Worm (Caenorhabditis elegans) whole organism, midembryonic: ENCODE results near the gene C03B1.13.

Experiments
- T22C8.4 ChIP-seq: fragments of 200-800 bp; sonication (Bioruptor generic); IDR thresholded peaks from 2 replicates; pipeline ENCODE4 v1.3.6; 2022; ENCODE audit warnings: missing genetic modification characterization, missing compliant biosample characterization
- cog-1 ChIP-seq: sonication (generic microtip); optimal IDR thresholded peaks from 2 replicates; lab custom pipeline; 2016; ENCODE audit warnings: missing genetic modification characterization, missing compliant biosample characterization
- flt-1 ChIP-seq: fragments of 200-800 bp; sonication (Bioruptor generic); IDR thresholded peaks from 2 replicates; pipeline ENCODE4 v1.3.6; 2022; ENCODE audit warnings: missing genetic modification characterization, missing compliant biosample characterization
- klf-2 ChIP-seq: fragments of 200-800 bp; sonication (Bioruptor generic); conservative IDR thresholded peaks from 2 replicates; pipeline ENCODE4 v1.3.6; 2022; ENCODE audit warnings: missing genetic modification reagents, missing genetic modification characterization, missing compliant biosample characterization
- med-1 ChIP-seq: sonication (generic microtip); optimal IDR thresholded peaks from 2 replicates; lab custom pipeline; 2017; ENCODE audit warnings: missing genetic modification characterization, mild to moderate bottlenecking, missing compliant biosample characterization, antibody characterized with exemption, missing genetic modification reagents; ENCODE audit not compliant: insufficient read depth
- ref-1 ChIP-seq: fragments of 200-800 bp; sonication (Bioruptor generic); conservative IDR thresholded peaks from 2 replicates; pipeline ENCODE4 v1.3.6; 2022; ENCODE audit warnings: missing genetic modification reagents, missing genetic modification characterization, missing compliant biosample characterization
- tab-1 ChIP-seq: fragments of 200-800 bp; sonication (Bioruptor generic); IDR thresholded peaks from 2 replicates; pipeline ENCODE4 v1.3.6; 2022; ENCODE audit warnings: missing genetic modification characterization, missing compliant biosample characterization
- ztf-23 ChIP-seq: fragments of 200-800 bp; sonication (Bioruptor generic); IDR thresholded peaks from 2 replicates; pipeline ENCODE4 v1.3.6; 2022; ENCODE audit warnings: missing genetic modification reagents, missing genetic modification characterization, missing compliant biosample characterization
- ztf-29 ChIP-seq: fragments of 200-800 bp; sonication (Bioruptor generic); IDR thresholded peaks from 2 replicates; pipeline ENCODE4 v1.3.6; 2022; ENCODE audit warnings: missing genetic modification reagents, missing genetic modification characterization, missing compliant biosample characterization

Gene C03B1.13

DNA sequence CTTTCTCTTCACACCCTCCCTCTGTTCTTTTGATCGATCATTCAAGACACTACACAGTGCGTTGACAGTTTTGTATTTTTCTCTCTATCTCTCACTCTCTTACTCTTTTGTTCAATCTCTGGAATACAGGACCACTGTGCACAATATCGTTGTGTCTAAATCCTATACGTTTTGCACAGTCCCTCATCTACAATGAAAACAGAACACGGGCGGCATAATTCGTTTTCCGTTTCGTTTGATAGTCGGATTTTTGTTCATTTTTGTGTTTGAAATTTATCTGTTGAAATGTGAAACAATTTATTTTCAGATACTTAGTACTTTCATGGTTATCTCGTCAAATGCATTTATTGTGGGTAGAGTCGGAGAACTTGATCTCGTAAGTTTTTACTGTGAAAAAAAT, 3.7 kb upstream of the C03B1.13 start, which contains the start of gene C03B1.7:
Gene C03B1.7, plus strand, starts transcription at position 301 of the 400 bp plus-strand sequence.
- TF ChIP-seq klf-2 (GFP tag; lab: Robert Waterston, UW), result no peak
- TF ChIP-seq flt-1 (GFP tag; lab: Robert Waterston, UW), result no peak
- no peak for TF ChIP-seq cog-1 (tag; lab: Kevin White, UChicago)
- TF ChIP-seq ref-1, result no peak
- TF ChIP-seq ztf-29 (GFP tag; lab: Robert Waterston, UW), result no peak
- TF ChIP-seq med-1 (GFP tag; lab: Kevin White, UChicago), result no peak
- no peak for TF ChIP-seq ztf-23 (GFP tag; lab: Robert Waterston, UW)
- no peak for TF ChIP-seq T22C8.4
- TF ChIP-seq tab-1 (GFP tag; lab: Robert Waterston, UW), result no peak

DNA sequence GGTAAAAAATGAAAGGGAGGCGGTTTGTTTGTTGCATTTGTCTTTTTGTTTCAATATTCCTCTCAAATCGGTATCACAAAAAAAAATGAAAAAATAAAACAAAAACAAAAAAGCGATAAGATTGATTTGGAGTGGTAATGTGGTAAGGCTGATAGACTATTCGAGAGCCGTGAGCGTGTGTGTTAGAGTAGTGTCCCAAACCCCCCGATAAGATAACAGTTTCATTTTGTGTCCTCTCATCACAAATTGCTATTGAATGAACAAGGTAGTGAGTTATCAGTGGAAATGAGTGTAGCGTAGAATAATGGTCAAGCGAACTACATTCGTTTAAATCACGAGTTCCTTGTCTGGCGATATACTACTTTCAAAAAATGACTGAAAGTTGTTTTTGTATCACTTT, 595 bp upstream of the C03B1.13 start:
- no peak for TF ChIP-seq tab-1 (GFP tag; lab: Robert Waterston, UW)
- TF ChIP-seq cog-1 (tag; lab: Kevin White, UChicago), result no peak
- no peak for TF ChIP-seq ztf-29 (GFP tag; lab: Robert Waterston, UW)
- TF ChIP-seq flt-1 (GFP tag; lab: Robert Waterston, UW), result no peak
- no peak for TF ChIP-seq klf-2 (GFP tag; lab: Robert Waterston, UW)
- no peak for TF ChIP-seq med-1 (GFP tag; lab: Kevin White, UChicago)
- no peak for TF ChIP-seq ztf-23 (GFP tag; lab: Robert Waterston, UW)
- no peak for TF ChIP-seq ref-1
- no peak for TF ChIP-seq T22C8.4

DNA sequence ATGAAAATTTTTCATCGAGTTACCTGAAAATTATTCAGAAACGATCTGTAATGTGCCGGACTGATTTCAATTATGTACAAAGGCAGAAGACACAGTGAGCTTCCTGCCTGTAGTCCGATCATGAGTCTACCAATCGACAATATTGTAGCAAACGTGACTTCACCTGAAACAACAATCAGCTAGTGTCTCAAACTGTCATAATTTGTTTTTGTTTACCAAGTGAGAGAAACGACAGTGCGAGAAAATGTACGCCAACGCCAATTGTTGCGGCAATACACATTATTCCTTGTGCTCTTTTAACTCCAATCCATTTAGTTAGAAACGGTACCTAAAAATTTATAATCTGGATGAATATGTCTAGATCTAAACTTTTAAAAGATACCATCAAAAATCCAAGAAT, 513 bp downstream of the C03B1.13 start:
- TF ChIP-seq ztf-23 (GFP tag; lab: Robert Waterston, UW) (no peak), tab-1 (GFP tag; lab: Robert Waterston, UW) (no peak)

DNA sequence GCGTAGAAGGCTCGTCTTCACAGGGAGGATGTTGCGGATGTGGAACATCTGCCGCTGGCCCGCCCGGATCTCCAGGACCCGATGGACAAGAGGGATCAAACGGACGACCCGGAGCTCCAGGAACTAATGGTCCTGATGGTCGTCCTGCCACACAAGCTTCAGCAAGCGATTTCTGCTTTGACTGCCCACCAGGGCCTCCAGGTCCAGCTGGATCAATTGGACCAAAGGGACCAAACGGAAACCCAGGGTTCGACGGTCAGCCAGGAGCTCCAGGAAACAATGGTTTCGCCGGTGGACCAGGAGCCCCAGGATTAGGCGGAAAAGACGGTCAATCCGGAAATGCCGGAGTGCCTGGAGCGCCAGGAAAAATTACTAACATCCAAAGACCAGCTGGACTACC, 3.2 kb downstream of the C03B1.13 start:
- TF ChIP-seq flt-1 (GFP tag; lab: Robert Waterston, UW) (no peak), ztf-23 (GFP tag; lab: Robert Waterston, UW) (no peak), tab-1 (GFP tag; lab: Robert Waterston, UW) (no peak), ref-1 (no peak), ztf-29 (GFP tag; lab: Robert Waterston, UW) (no peak)

DNA sequence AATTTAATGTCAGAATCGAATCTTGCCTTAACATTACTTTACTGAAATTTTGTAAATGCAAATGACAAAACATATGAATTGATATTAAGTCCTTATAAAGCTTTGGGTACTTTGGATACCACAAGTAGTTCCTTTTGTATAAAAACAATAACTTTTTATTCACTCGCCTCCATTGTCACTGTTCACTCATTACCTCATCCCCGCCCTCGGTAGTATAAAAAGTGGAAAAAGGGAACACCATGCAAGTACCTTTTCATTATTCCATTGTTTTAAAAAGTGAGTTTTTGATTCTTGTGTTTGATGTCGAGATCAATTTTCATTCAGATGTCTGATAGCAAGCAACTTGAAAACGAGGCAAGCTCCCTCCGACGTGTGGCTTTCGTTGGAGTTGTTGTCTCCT, 3.9 kb downstream of the C03B1.13 start, which contains the start of gene col-171:
Gene col-171, plus strand, starts transcription at position 301 of the 400 bp plus-strand sequence.
- no peak for TF ChIP-seq flt-1 (GFP tag; lab: Robert Waterston, UW)
- TF ChIP-seq ref-1, result no peak

DNA sequence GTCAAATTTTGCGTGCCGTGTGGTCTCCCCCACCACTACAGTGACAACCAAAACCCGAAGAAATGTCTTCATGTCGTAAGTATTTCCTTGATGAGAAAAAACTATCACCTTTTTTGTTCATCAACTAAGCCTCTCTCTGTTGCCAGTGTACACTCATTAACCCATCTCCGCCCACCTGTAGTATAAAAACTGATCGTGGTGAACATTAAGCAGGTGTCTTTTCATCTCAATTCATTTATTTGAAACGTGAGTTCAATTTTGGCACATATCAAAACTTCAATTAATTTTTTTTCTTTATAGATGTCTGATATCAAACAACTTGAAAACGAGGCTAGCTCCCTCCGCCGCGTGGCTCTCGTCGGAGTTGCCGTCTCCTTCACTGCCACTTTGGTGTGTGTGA, 6.4 kb downstream of the C03B1.13 start, which contains the start of gene col-170:
Gene col-170, plus strand, starts transcription at position 301 of the 400 bp plus-strand sequence.
- TF ChIP-seq ztf-29 (GFP tag; lab: Robert Waterston, UW) (no peak), ztf-23 (GFP tag; lab: Robert Waterston, UW) (no peak), T22C8.4 (no peak), flt-1 (GFP tag; lab: Robert Waterston, UW) (no peak), med-1 (GFP tag; lab: Kevin White, UChicago) (no peak), cog-1 (tag; lab: Kevin White, UChicago) (no peak), klf-2 (GFP tag; lab: Robert Waterston, UW) (no peak), ref-1 (no peak), tab-1 (GFP tag; lab: Robert Waterston, UW) (no peak)

DNA sequence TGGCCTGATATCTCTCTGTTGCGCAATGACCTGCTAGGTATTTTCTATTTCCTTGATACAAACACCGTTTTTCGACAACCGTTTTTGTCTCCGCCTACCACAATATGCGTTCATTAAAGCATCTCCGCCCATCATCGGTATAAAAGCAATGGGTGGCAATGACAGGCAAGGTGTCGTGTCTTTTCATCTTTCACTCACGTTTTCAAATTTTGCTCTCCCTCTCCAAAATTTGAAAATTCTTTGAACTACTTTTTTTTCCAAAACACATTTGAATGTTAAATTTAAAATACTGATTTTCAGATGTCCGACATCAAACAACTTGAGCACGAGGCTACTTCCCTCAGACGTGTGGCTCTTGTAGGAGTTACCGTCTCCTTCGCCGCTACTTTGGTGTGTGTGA, 9.0 kb downstream of the C03B1.13 start, which contains the start of gene col-169:
Gene col-169, plus strand, starts transcription at position 301 of the 400 bp plus-strand sequence.
- TF ChIP-seq tab-1 (GFP tag; lab: Robert Waterston, UW) (no peak), cog-1 (tag; lab: Kevin White, UChicago) (no peak)

DNA sequence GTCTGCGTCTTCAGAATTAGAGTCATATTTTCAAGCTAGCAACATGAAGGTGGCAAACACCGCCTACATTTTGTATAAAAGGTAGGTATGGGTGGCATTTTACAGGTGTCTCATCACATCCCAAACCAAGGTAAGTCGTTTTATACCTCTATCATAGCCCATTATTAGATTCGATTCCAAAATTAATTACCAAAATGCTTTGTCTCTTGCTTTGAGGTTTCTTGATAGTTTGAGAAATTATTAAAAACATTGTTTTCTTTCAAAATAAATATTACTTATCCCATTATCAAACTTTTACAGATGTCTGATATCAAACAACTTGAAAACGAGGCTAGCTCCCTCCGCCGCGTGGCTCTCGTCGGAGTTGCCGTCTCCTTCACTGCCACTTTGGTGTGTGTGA, 11.8 kb downstream of the C03B1.13 start, which contains the start of gene col-168:
Gene col-168, plus strand, starts transcription at position 301 of the 400 bp plus-strand sequence.
- TF ChIP-seq tab-1 (GFP tag; lab: Robert Waterston, UW) (no peak), med-1 (GFP tag; lab: Kevin White, UChicago) (no peak), flt-1 (GFP tag; lab: Robert Waterston, UW) (no peak), ztf-23 (GFP tag; lab: Robert Waterston, UW) (no peak), cog-1 (tag; lab: Kevin White, UChicago) (no peak), ztf-29 (GFP tag; lab: Robert Waterston, UW) (no peak), klf-2 (GFP tag; lab: Robert Waterston, UW) (no peak), T22C8.4 (no peak), ref-1 (no peak)

DNA sequence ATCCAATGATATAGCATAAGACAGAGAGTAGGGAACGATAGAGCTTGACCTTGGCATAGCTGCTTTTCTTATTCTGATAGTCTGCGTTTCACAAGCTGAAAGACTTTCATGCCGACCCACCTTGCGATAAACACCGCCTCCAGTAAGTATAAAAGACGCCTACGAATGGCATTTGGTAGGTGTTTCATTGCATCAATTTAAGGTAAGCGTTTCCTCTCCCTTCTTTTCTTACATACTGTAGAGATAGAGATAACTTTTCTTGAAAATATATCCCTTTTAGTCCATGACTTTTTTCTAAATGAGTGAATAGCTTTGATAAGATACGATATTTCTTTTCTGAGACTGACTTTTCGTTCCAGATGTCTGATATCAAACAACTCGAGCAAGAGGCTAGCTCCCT, 14.7 kb downstream of the C03B1.13 start, which contains the start of gene col-167:
Gene col-167, plus strand, starts transcription at position 360 of the 400 bp plus-strand sequence.
- TF ChIP-seq flt-1 (GFP tag; lab: Robert Waterston, UW) (no peak), ztf-23 (GFP tag; lab: Robert Waterston, UW) (no peak), cog-1 (tag; lab: Kevin White, UChicago) (no peak), klf-2 (GFP tag; lab: Robert Waterston, UW) (no peak), med-1 (GFP tag; lab: Kevin White, UChicago) (no peak), tab-1 (GFP tag; lab: Robert Waterston, UW) (no peak), T22C8.4 (no peak), ztf-29 (GFP tag; lab: Robert Waterston, UW) (no peak), ref-1 (no peak)

DNA sequence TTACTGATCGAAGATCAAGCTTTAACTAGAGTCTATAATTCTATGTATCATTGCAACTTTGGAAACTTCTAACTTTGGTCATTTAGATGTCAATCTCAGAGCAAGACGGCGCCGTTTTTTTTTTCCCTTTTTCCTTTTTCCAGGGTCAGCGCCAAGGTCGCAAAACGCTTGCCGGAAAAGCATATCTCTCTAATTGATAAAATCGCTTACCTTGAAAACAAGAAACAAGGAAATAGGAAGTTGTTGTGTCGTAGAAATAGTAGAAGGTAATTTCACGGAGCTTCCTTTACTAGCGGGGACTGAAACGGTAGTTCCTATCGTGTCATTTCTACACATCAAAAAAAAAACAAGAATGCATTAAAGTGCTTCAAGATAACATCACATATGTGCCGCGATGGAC, 16.5 kb downstream of the C03B1.13 start:
- TF ChIP-seq med-1 (GFP tag; lab: Kevin White, UChicago), result no peak
- no peak for TF ChIP-seq ztf-23 (GFP tag; lab: Robert Waterston, UW)
- no peak for TF ChIP-seq flt-1 (GFP tag; lab: Robert Waterston, UW)
- TF ChIP-seq tab-1 (GFP tag; lab: Robert Waterston, UW), result no peak
- TF ChIP-seq ref-1, result no peak
- TF ChIP-seq cog-1 (tag; lab: Kevin White, UChicago), result no peak
- TF ChIP-seq ztf-29 (GFP tag; lab: Robert Waterston, UW), result no peak
- TF ChIP-seq klf-2 (GFP tag; lab: Robert Waterston, UW), result no peak
- no peak for TF ChIP-seq T22C8.4
